Fruit fly (Drosophila melanogaster): ENCODE results near the gene ND-B16.6.

DNA sequence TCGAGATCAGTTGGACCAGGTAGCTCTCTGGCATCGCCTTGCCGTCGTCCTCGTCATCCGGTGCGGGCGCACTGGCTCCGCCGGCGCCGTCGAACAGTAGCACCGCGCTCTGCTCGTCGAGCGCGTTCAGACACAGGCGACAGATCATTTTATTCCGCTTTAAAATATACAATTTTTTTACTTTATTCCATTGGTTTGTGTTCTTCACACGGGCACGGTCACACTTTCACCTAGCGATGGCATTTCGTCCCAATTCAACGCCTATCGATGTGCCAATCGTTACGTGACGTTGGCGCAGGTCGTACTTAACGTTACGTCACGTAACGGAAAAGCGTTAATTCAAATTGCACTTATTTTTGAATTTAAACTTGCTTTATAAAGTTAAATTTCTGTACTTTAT, 49.1 kb downstream of the ND-B16.6 start, which contains the start of gene CG12219:
- no peak for TF ChIP-seq CG8478 (optimal IDR thresholded peaks at IDR 0.05)
- TF ChIP-seq CTCF (optimal IDR thresholded peaks at IDR 0.05), result no peak

All from S2 (cell line).